In the genomic region with DNA sequence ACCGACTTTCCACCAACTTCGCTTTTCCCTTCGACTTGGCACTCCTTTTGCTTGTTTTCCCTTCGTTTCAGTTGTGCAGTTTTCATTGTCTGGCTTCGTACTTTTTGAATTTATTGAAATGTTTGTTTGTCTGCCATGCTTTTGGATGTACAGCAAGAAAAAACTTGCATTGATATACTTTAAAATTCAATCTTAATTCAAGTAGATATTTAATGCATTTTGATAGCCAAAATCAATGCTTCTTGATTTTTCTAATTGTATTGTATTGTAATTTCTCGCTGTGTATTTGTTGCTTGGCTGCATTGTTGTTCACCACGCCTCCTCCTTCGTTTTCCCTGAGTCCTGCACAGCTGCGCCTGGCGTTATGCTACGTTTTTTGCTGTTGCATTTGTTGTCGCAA, we compare ENCODE assay signal across 4 fruit fly cellular contexts.
TF ChIP-seq lines count a peak whose summit lies in the region.

No protein-coding gene starts in this region.

- TF ChIP-seq CTCF in whole organism, embryonic (GFP tag; optimal IDR thresholded peaks at IDR 0.05; lab: Kevin White, UChicago): no peak

TF ChIP-seq in whole organism, embryonic, 481 proteins besides CTCF, POLR2A, EP300 and RAD21:
- TF ChIP-seq CG1602 (GFP tag; optimal IDR thresholded peaks at IDR 0.05; lab: Kevin White, UChicago) (no peak), Ets65A (GFP tag; lab: Kevin White, UChicago) (peak; percentile 77)
TF ChIP-seq in whole organism, embryonic: peak in this region for 1.

TF ChIP-seq in whole organism, prepupa, 60 proteins besides CTCF, POLR2A, EP300 and RAD21 (continues in another document):
- TF ChIP-seq Ets21C (GFP tag; optimal IDR thresholded peaks at IDR 0.05; lab: Kevin White, UChicago): no peak
- no peak for TF ChIP-seq CG8632 (GFP tag; optimal IDR thresholded peaks at IDR 0.05; lab: Kevin White, UChicago)
- TF ChIP-seq CG34406 (GFP tag; optimal IDR thresholded peaks at IDR 0.05; lab: Kevin White, UChicago): no peak
- peak; percentile 25 for TF ChIP-seq CG6276 (GFP tag; optimal IDR thresholded peaks at IDR 0.05; lab: Kevin White, UChicago)
- peak; percentile 40; the same call in 1 of the 2 replicates for TF ChIP-seq CG15336 (GFP tag; IDR thresholded peaks at IDR 0.05; lab: Robert Waterston, UW)
- peak; percentile 45 for TF ChIP-seq Eip75B (GFP tag; optimal IDR thresholded peaks at IDR 0.05; lab: Kevin White, UChicago)
- peak; percentile 25 for TF ChIP-seq Sox14 (GFP tag; optimal IDR thresholded peaks at IDR 0.05; lab: Kevin White, UChicago)
- TF ChIP-seq cyc (GFP tag; optimal IDR thresholded peaks at IDR 0.05; lab: Kevin White, UChicago): no peak
- TF ChIP-seq dac (GFP tag; optimal IDR thresholded peaks at IDR 0.05; lab: Kevin White, UChicago): no peak
- peak; percentile 21 for TF ChIP-seq CG4318 (GFP tag; optimal IDR thresholded peaks at IDR 0.05; lab: Kevin White, UChicago)
- no peak for TF ChIP-seq Eip93F (GFP tag; optimal IDR thresholded peaks at IDR 0.05; lab: Kevin White, UChicago)
- peak; percentile 34 for TF ChIP-seq CG3919 (GFP tag; optimal IDR thresholded peaks at IDR 0.05; lab: Kevin White, UChicago)
- TF ChIP-seq ss (GFP tag; optimal IDR thresholded peaks at IDR 0.05; lab: Kevin White, UChicago): peak in 1 of 2 experiments; percentile 10
- peak in 1 of 2 experiments; percentile 39 for TF ChIP-seq salr (GFP tag; optimal IDR thresholded peaks at IDR 0.05; lab: Kevin White, UChicago)
- TF ChIP-seq fkh (GFP tag; optimal IDR thresholded peaks at IDR 0.05; lab: Kevin White, UChicago): no peak
- peak; percentile 54 for TF ChIP-seq Ets96B (tag; optimal IDR thresholded peaks at IDR 0.05; lab: Kevin White, UChicago)
- peak; percentile 13 for TF ChIP-seq CG7368 (GFP tag; optimal IDR thresholded peaks at IDR 0.05; lab: Kevin White, UChicago)
- TF ChIP-seq lz (GFP tag; optimal IDR thresholded peaks at IDR 0.05; lab: Kevin White, UChicago): no peak
- peak; percentile 9 for TF ChIP-seq CG9139 (GFP tag; optimal IDR thresholded peaks at IDR 0.05; lab: Kevin White, UChicago)
- no peak for TF ChIP-seq svp (GFP tag; lab: Kevin White, UChicago)
- TF ChIP-seq CG3032 (tag; optimal IDR thresholded peaks at IDR 0.05; lab: Kevin White, UChicago): peak; percentile 12
- peak; percentile 3 for TF ChIP-seq acj6 (GFP tag; optimal IDR thresholded peaks at IDR 0.05; lab: Kevin White, UChicago)
- no peak for TF ChIP-seq net (GFP tag; optimal IDR thresholded peaks at IDR 0.05; lab: Kevin White, UChicago)
- peak; percentile 66 for TF ChIP-seq Eip78C (GFP tag; lab: Kevin White, UChicago)
- peak; percentile 1 for TF ChIP-seq Met (GFP tag; optimal IDR thresholded peaks at IDR 0.05; lab: Kevin White, UChicago)
- no peak for TF ChIP-seq CG31627 (GFP tag; optimal IDR thresholded peaks at IDR 0.05; lab: Kevin White, UChicago)
- peak; percentile 47 for TF ChIP-seq Hr4 (GFP tag; optimal IDR thresholded peaks at IDR 0.05; lab: Kevin White, UChicago)
- no peak for TF ChIP-seq CG8119 (GFP tag; IDR thresholded peaks at IDR 0.05; lab: Robert Waterston, UW)
- TF ChIP-seq Sox15 (GFP tag; optimal IDR thresholded peaks at IDR 0.05; lab: Kevin White, UChicago): no peak

TF ChIP-seq in whole organism, pupa, 21 proteins besides CTCF, POLR2A, EP300 and RAD21:
- TF ChIP-seq rn (GFP tag; IDR thresholded peaks at IDR 0.05; lab: Robert Waterston, UW) (0 out of 2 replicates have a peak, but pooled peaks have one; percentile 13), EcR (GFP tag; optimal IDR thresholded peaks at IDR 0.05; lab: Kevin White, UChicago) (no peak), CG12605 (GFP tag; IDR thresholded peaks at IDR 0.05; lab: Robert Waterston, UW) (no peak), CG17806 (tag; optimal IDR thresholded peaks at IDR 0.05; lab: Kevin White, UChicago) (peak; percentile 39), CG14655 (GFP tag; optimal IDR thresholded peaks at IDR 0.05; lab: Kevin White, UChicago) (peak; percentile 39), CG15710 (tag; optimal IDR thresholded peaks at IDR 0.05; lab: Kevin White, UChicago) (peak; percentile 26), CG4496 (GFP tag; IDR thresholded peaks at IDR 0.05; lab: Robert Waterston, UW) (no peak), Pif1B (GFP tag; optimal IDR thresholded peaks at IDR 0.05; lab: Kevin White, UChicago) (no peak), CG9948 (tag; optimal IDR thresholded peaks at IDR 0.05; lab: Kevin White, UChicago) (peak; percentile 31), Pif1A (GFP tag; optimal IDR thresholded peaks at IDR 0.05; lab: Kevin White, UChicago) (no peak), CG10348 (GFP tag; IDR thresholded peaks at IDR 0.05; lab: Robert Waterston, UW) (no peak), CG13204 (GFP tag; optimal IDR thresholded peaks at IDR 0.05; lab: Kevin White, UChicago) (no peak), fd96Ca (GFP tag; IDR thresholded peaks at IDR 0.05; lab: Robert Waterston, UW) (0 out of 3 replicates have a peak, but pooled peaks have one; percentile 10), CG8301 (tag; optimal IDR thresholded peaks at IDR 0.05; lab: Kevin White, UChicago) (peak; percentile 35), D1 (tag; optimal IDR thresholded peaks at IDR 0.05; lab: Kevin White, UChicago) (no peak), CG32121 (GFP tag; IDR thresholded peaks at IDR 0.05; lab: Robert Waterston, UW) (no peak), Ets98B (GFP tag; IDR thresholded peaks at IDR 0.05; lab: Robert Waterston, UW) (no peak), Snoo (tag; optimal IDR thresholded peaks at IDR 0.05; lab: Kevin White, UChicago) (no peak), gl (tag; optimal IDR thresholded peaks at IDR 0.05; lab: Kevin White, UChicago) (no peak), CG34367 (tag; optimal IDR thresholded peaks at IDR 0.05; lab: Kevin White, UChicago) (peak; percentile 7), CG8159 (tag; optimal IDR thresholded peaks at IDR 0.05; lab: Kevin White, UChicago) (peak; percentile 31)

TF ChIP-seq in whole organism, wandering third instar larva, 38 proteins besides CTCF, POLR2A, EP300 and RAD21:
- TF ChIP-seq OdsH (GFP tag; optimal IDR thresholded peaks at IDR 0.05; lab: Kevin White, UChicago): no peak
- no peak for TF ChIP-seq Mio (GFP tag; optimal IDR thresholded peaks at IDR 0.05; lab: Kevin White, UChicago)
- TF ChIP-seq dmrt93B (GFP tag; optimal IDR thresholded peaks at IDR 0.05; lab: Kevin White, UChicago): no peak
- no peak for TF ChIP-seq dl (GFP tag; optimal IDR thresholded peaks at IDR 0.05; lab: Kevin White, UChicago; ENCODE audit: insufficient read depth in 1 of 2, partially characterized antibody in 2 of 2)
- no peak for TF ChIP-seq Sp1 (GFP tag; optimal IDR thresholded peaks at IDR 0.05; lab: Kevin White, UChicago)
- TF ChIP-seq fru (GFP tag; optimal IDR thresholded peaks at IDR 0.05; lab: Kevin White, UChicago): peak; percentile 10
- no peak for TF ChIP-seq Jra (GFP tag; optimal IDR thresholded peaks at IDR 0.05; lab: Kevin White, UChicago)
- TF ChIP-seq usp (GFP tag; optimal IDR thresholded peaks at IDR 0.05; lab: Kevin White, UChicago): no peak
- no peak for TF ChIP-seq Dif (GFP tag; optimal IDR thresholded peaks at IDR 0.05; lab: Kevin White, UChicago; ENCODE audit: partially characterized antibody)
- TF ChIP-seq woc (GFP tag; optimal IDR thresholded peaks at IDR 0.05; lab: Kevin White, UChicago): no peak
- TF ChIP-seq ey (GFP tag; optimal IDR thresholded peaks at IDR 0.05; lab: Kevin White, UChicago): no peak
- TF ChIP-seq h (GFP tag; optimal IDR thresholded peaks at IDR 0.05; lab: Kevin White, UChicago): no peak
- TF ChIP-seq foxo (GFP tag; optimal IDR thresholded peaks at IDR 0.05; lab: Kevin White, UChicago): peak in 1 of 2 experiments; percentile 16
- no peak for TF ChIP-seq brk (GFP tag; optimal IDR thresholded peaks at IDR 0.05; lab: Kevin White, UChicago)
- no peak for TF ChIP-seq Hr78 (GFP tag; optimal IDR thresholded peaks at IDR 0.05; lab: Kevin White, UChicago)
- TF ChIP-seq rgr (GFP tag; optimal IDR thresholded peaks at IDR 0.05; lab: Kevin White, UChicago): peak; percentile 1
- no peak for TF ChIP-seq Vsx2 (GFP tag; optimal IDR thresholded peaks at IDR 0.05; lab: Kevin White, UChicago; ENCODE audit: partially characterized antibody)
- TF ChIP-seq CrebA (GFP tag; optimal IDR thresholded peaks at IDR 0.05; lab: Kevin White, UChicago; ENCODE audit: borderline replicate concordance): no peak
- TF ChIP-seq psq (GFP tag; optimal IDR thresholded peaks at IDR 0.05; lab: Kevin White, UChicago): no peak
- TF ChIP-seq CG9705 (GFP tag; optimal IDR thresholded peaks at IDR 0.05; lab: Kevin White, UChicago): no peak
- no peak for TF ChIP-seq Dfd (GFP tag; optimal IDR thresholded peaks at IDR 0.05; lab: Kevin White, UChicago)
- no peak for TF ChIP-seq Hr83 (GFP tag; optimal IDR thresholded peaks at IDR 0.05; lab: Kevin White, UChicago; ENCODE audit: poor library complexity, severe bottlenecking)
- peak; percentile 8 for TF ChIP-seq Hnf4 (GFP tag; optimal IDR thresholded peaks at IDR 0.05; lab: Kevin White, UChicago)
- no peak for TF ChIP-seq dsf (GFP tag; optimal IDR thresholded peaks at IDR 0.05; lab: Kevin White, UChicago; ENCODE audit: borderline replicate concordance)
- TF ChIP-seq Myc (optimal IDR thresholded peaks at IDR 0.05; lab: Kevin White, UChicago): no peak
- no peak for TF ChIP-seq N (GFP tag; optimal IDR thresholded peaks at IDR 0.05; lab: Kevin White, UChicago)
- no peak for TF ChIP-seq lola (GFP tag; optimal IDR thresholded peaks at IDR 0.05; lab: Kevin White, UChicago)
- TF ChIP-seq Rel (GFP tag; optimal IDR thresholded peaks at IDR 0.05; lab: Kevin White, UChicago): no peak
- no peak for TF ChIP-seq Rel (tag; optimal IDR thresholded peaks at IDR 0.05; lab: Kevin White, UChicago)
